Worm (Caenorhabditis elegans) whole organism, L4 larva: ENCODE results near the gene sde-2.

Experiments used
- F37D6.2 ChIP-seq: sonication (generic microtip); optimal IDR thresholded peaks from 2 replicates; lab custom pipeline; 2016; ENCODE audit warnings: mild to moderate bottlenecking, missing genetic modification characterization, missing compliant biosample characterization
- F44E2.7 ChIP-seq: fragments of 200-800 bp; sonication (Bioruptor generic); IDR thresholded peaks from 2 replicates; pipeline ENCODE4 v2.1.2; 2022; ENCODE audit warnings: missing genetic modification characterization, missing compliant biosample characterization
- F49E8.2 ChIP-seq: sonication (generic microtip); optimal IDR thresholded peaks from 2 replicates; lab custom pipeline; 2016; ENCODE audit warnings: missing compliant biosample characterization, mild to moderate bottlenecking, missing genetic modification characterization, borderline replicate concordance
- R02D3.7 ChIP-seq: fragments of 150-350 bp; sonication (generic microtip); optimal IDR thresholded peaks from 3 replicates; lab custom pipeline; 2014; ENCODE audit warnings: missing biosample characterization, missing genetic modification characterization
- Y5F2A.4 ChIP-seq: fragments of 200-800 bp; sonication (Bioruptor generic); optimal IDR thresholded peaks from 2 replicates; lab custom pipeline; 2018; ENCODE audit warnings: mild to moderate bottlenecking, missing genetic modification characterization, missing compliant biosample characterization
- ZK546.5 ChIP-seq, 2 experiments: sonication (generic microtip); optimal IDR thresholded peaks; 2 replicates each; lab custom pipeline; 2017; ENCODE audit warnings: missing biosample characterization in 2 of 2, missing genetic modification characterization in 2 of 2
- aly-2 ChIP-seq: sonication (generic microtip); optimal IDR thresholded peaks from 2 replicates; lab custom pipeline; 2018; ENCODE audit warnings: missing biosample characterization, missing genetic modification characterization
- ama-1 ChIP-seq: fragments of 150-350 bp; optimal IDR thresholded peaks from 2 replicates; lab custom pipeline; 2014; ENCODE audit warnings: inconsistent platforms, mixed read lengths
- arid-1 ChIP-seq: fragments of 200-800 bp; sonication (Bioruptor generic); conservative IDR thresholded peaks from 2 replicates; pipeline ENCODE4 v1.3.6; 2022; ENCODE audit warnings: missing genetic modification reagents, missing genetic modification characterization, missing compliant biosample characterization
- ceh-20 ChIP-seq: fragments of 200-800 bp; sonication (Bioruptor generic); IDR thresholded peaks from 2 replicates; pipeline ENCODE4 v1.3.6; 2022; ENCODE audit warnings: missing genetic modification reagents, missing genetic modification characterization, missing compliant biosample characterization
- ceh-44 ChIP-seq: fragments of 200-800 bp; sonication (Bioruptor generic); IDR thresholded peaks from 2 replicates; pipeline ENCODE4 v1.3.6; 2022; ENCODE audit warnings: missing genetic modification reagents, missing genetic modification characterization, missing compliant biosample characterization
- ceh-62 ChIP-seq: sonication (generic microtip); optimal IDR thresholded peaks from 2 replicates; lab custom pipeline; 2017; ENCODE audit warnings: missing biosample characterization, missing genetic modification characterization
- ces-1 ChIP-seq: fragments of 150-350 bp; sonication (generic microtip); optimal IDR thresholded peaks from 4 replicates; lab custom pipeline; 2014; ENCODE audit warnings: missing biosample characterization, missing genetic modification reagents, missing genetic modification characterization
- daf-12 ChIP-seq: fragments of 150-350 bp; optimal IDR thresholded peaks from 2 replicates; lab custom pipeline; 2014; ENCODE audit warnings: missing biosample characterization, missing genetic modification reagents, missing genetic modification characterization
- daf-16 ChIP-seq, 3 experiments: sonication (generic microtip); optimal IDR thresholded peaks; 2 replicates each; lab custom pipeline; 2016 to 2017; ENCODE audit warnings: missing genetic modification characterization in 3 of 3, missing genetic modification reagents in 3 of 3, mild to moderate bottlenecking in 2 of 3, missing compliant biosample characterization in 2 of 3, missing biosample characterization in 1 of 3, moderate library complexity in 1 of 3
- daf-8 ChIP-seq: fragments of 200-800 bp; sonication (Bioruptor generic); IDR thresholded peaks from 2 replicates; pipeline ENCODE4 v1.3.6; 2022; ENCODE audit warnings: missing genetic modification characterization, missing compliant biosample characterization
- dmd-6 ChIP-seq: fragments of 200-800 bp; sonication (Bioruptor generic); IDR thresholded peaks from 2 replicates; pipeline ENCODE4 v1.3.6; 2022; ENCODE audit warnings: missing genetic modification reagents, missing genetic modification characterization, missing compliant biosample characterization
- dmd-8 ChIP-seq: fragments of 200-800 bp; sonication (Bioruptor generic); IDR thresholded peaks from 2 replicates; pipeline ENCODE4 v1.3.6; 2022; ENCODE audit warnings: missing genetic modification characterization, missing compliant biosample characterization
- duxl-1 ChIP-seq: sonication (generic microtip); optimal IDR thresholded peaks from 2 replicates; lab custom pipeline; 2016; ENCODE audit warnings: mild to moderate bottlenecking, missing genetic modification characterization, moderate library complexity, missing compliant biosample characterization; ENCODE audit not compliant: poor library complexity
- dve-1 ChIP-seq: sonication (generic microtip); optimal IDR thresholded peaks from 2 replicates; lab custom pipeline; 2017; ENCODE audit warnings: antibody characterized with exemption, mild to moderate bottlenecking, missing genetic modification characterization, missing compliant biosample characterization; ENCODE audit not compliant: insufficient read depth
- egl-43 ChIP-seq: fragments of 200-800 bp; sonication (Bioruptor generic); IDR thresholded peaks from 2 replicates; pipeline ENCODE4 v1.3.6; 2022; ENCODE audit warnings: missing genetic modification reagents, missing genetic modification characterization, missing compliant biosample characterization
- fkh-10 ChIP-seq: fragments of 150-350 bp; optimal IDR thresholded peaks from 2 replicates; lab custom pipeline; 2014; ENCODE audit warnings: missing biosample characterization, missing genetic modification reagents, missing genetic modification characterization
- hif-1 ChIP-seq, 2 experiments: sonication (generic microtip); optimal IDR thresholded peaks; 2 replicates each; lab custom pipeline; 2016 to 2017; ENCODE audit warnings: missing compliant biosample characterization in 2 of 2, missing genetic modification characterization in 2 of 2, missing genetic modification reagents in 2 of 2, missing genotype in 2 of 2, mild to moderate bottlenecking in 1 of 2
- hlh-11 ChIP-seq: fragments of 200-800 bp; sonication (Bioruptor generic); optimal IDR thresholded peaks from 2 replicates; lab custom pipeline; 2018; ENCODE audit warnings: mild to moderate bottlenecking, missing genetic modification characterization, missing compliant biosample characterization
- hlh-30 ChIP-seq: sonication (generic microtip); optimal IDR thresholded peaks from 2 replicates; lab custom pipeline; 2017; ENCODE audit warnings: antibody characterized with exemption, mild to moderate bottlenecking, missing genetic modification characterization, missing compliant biosample characterization; ENCODE audit not compliant: insufficient read depth
- lim-7 ChIP-seq: fragments of 200-800 bp; sonication (Bioruptor generic); IDR thresholded peaks from 2 replicates; pipeline ENCODE4 v1.3.6; 2022; ENCODE audit warnings: missing genetic modification characterization, missing compliant biosample characterization
- lsy-2 ChIP-seq, 2 experiments: fragments of 150-350 bp in 1 of 2; sonication (generic microtip) in 1 of 2; optimal IDR thresholded peaks; 2 replicates each; lab custom pipeline; 2014 to 2017; ENCODE audit warnings: missing biosample characterization in 2 of 2, missing genetic modification characterization in 2 of 2
- madf-5 ChIP-seq, 2 experiments: fragments of 200-800 bp; sonication (Bioruptor generic); IDR thresholded peaks; 2 replicates each; pipeline ENCODE4 v1.3.6; 2022; ENCODE audit warnings: missing compliant biosample characterization in 2 of 2, missing genetic modification characterization in 2 of 2
- mdt-29 ChIP-seq: fragments of 200-800 bp; sonication (Bioruptor generic); IDR thresholded peaks from 2 replicates; pipeline ENCODE4 v1.3.6; 2022; ENCODE audit warnings: missing genetic modification reagents, missing genetic modification characterization, missing compliant biosample characterization
- mxl-2 ChIP-seq: fragments of 200-800 bp; sonication (Bioruptor generic); conservative IDR thresholded peaks from 2 replicates; pipeline ENCODE4 v1.3.6; 2022; ENCODE audit warnings: missing genetic modification reagents, missing genetic modification characterization, missing compliant biosample characterization
- mxl-3 ChIP-seq: fragments of 200-800 bp; sonication (Bioruptor generic); optimal IDR thresholded peaks from 2 replicates; lab custom pipeline; 2018; ENCODE audit warnings: mild to moderate bottlenecking, missing genetic modification characterization, missing compliant biosample characterization
- nhr-10 ChIP-seq: fragments of 150-350 bp; optimal IDR thresholded peaks from 2 replicates; lab custom pipeline; 2014; ENCODE audit warnings: missing biosample characterization, missing genetic modification characterization
- nhr-102 ChIP-seq: sonication (generic microtip); optimal IDR thresholded peaks from 2 replicates; lab custom pipeline; 2016; ENCODE audit warnings: mild to moderate bottlenecking, missing genetic modification characterization, moderate library complexity, missing compliant biosample characterization
- nhr-111 ChIP-seq: fragments of 200-800 bp; sonication (Bioruptor generic); optimal IDR thresholded peaks from 2 replicates; lab custom pipeline; 2018; ENCODE audit warnings: mild to moderate bottlenecking, missing genetic modification characterization, missing compliant biosample characterization
- nhr-237 ChIP-seq: sonication (generic microtip); optimal IDR thresholded peaks from 2 replicates; lab custom pipeline; 2017; ENCODE audit warnings: missing biosample characterization, missing genetic modification characterization
- nhr-28 ChIP-seq: fragments of 150-350 bp; optimal IDR thresholded peaks from 2 replicates; lab custom pipeline; 2014; ENCODE audit warnings: missing biosample characterization, missing genetic modification characterization
- pha-4 ChIP-seq, 2 experiments: fragments of 150-350 bp in 1 of 2; fragments of 200-800 bp in 1 of 2; sonication (Bioruptor generic) in 1 of 2; IDR thresholded peaks in 1 of 2; optimal IDR thresholded peaks in 1 of 2; 2 replicates each; pipeline versions ENCODE4 v1.3.6 to Lab custom; 2014 to 2022; ENCODE audit warnings: missing genetic modification characterization in 2 of 2, missing genetic modification reagents in 2 of 2, missing biosample characterization in 1 of 2, missing compliant biosample characterization in 1 of 2
- set-16 ChIP-seq: fragments of 200-800 bp; sonication (Bioruptor generic); IDR thresholded peaks from 2 replicates; pipeline ENCODE4 v1.3.6; 2022; ENCODE audit warnings: missing genetic modification reagents, missing genetic modification characterization, missing compliant biosample characterization
- skn-1 ChIP-seq: fragments of 150-350 bp; optimal IDR thresholded peaks from 2 replicates; lab custom pipeline; 2014; ENCODE audit warnings: missing biosample characterization, missing genetic modification characterization
- snpc-4 ChIP-seq: fragments of 150-350 bp; optimal IDR thresholded peaks from 2 replicates; lab custom pipeline; 2014; ENCODE audit warnings: missing biosample characterization, missing genetic modification characterization
- spr-1 ChIP-seq: sonication (generic microtip); optimal IDR thresholded peaks from 2 replicates; lab custom pipeline; 2016; ENCODE audit warnings: mild to moderate bottlenecking, missing genetic modification characterization, missing compliant biosample characterization
- tra-1 ChIP-seq: fragments of 200-800 bp; sonication (Bioruptor generic); IDR thresholded peaks from 2 replicates; pipeline ENCODE4 v1.3.6; 2022; ENCODE audit warnings: missing genetic modification reagents, missing genetic modification characterization, missing compliant biosample characterization
- unc-130 ChIP-seq: sonication (generic microtip); optimal IDR thresholded peaks from 2 replicates; lab custom pipeline; 2016; ENCODE audit warnings: missing genetic modification reagents, missing genetic modification characterization, missing compliant biosample characterization
- unc-39 ChIP-seq: sonication (generic microtip); optimal IDR thresholded peaks from 2 replicates; lab custom pipeline; 2017; ENCODE audit warnings: missing biosample characterization, missing genetic modification characterization
- vab-7 ChIP-seq: fragments of 200-800 bp; sonication (Bioruptor generic); IDR thresholded peaks from 2 replicates; pipeline ENCODE4 v1.3.6; 2022; ENCODE audit warnings: missing genetic modification reagents, missing genetic modification characterization, missing compliant biosample characterization
- zag-1 ChIP-seq: fragments of 150-350 bp; optimal IDR thresholded peaks from 2 replicates; lab custom pipeline; 2014; ENCODE audit warnings: missing biosample characterization, missing genetic modification characterization
- zfp-3 ChIP-seq: fragments of 200-800 bp; sonication (Bioruptor generic); conservative IDR thresholded peaks from 2 replicates; pipeline ENCODE4 v1.3.6; 2022; ENCODE audit warnings: missing genetic modification reagents, missing genetic modification characterization, missing compliant biosample characterization
- zip-11 ChIP-seq: fragments of 200-800 bp; sonication (Bioruptor generic); IDR thresholded peaks from 2 replicates; pipeline ENCODE4 v1.3.6; 2022; ENCODE audit warnings: missing genetic modification characterization, missing compliant biosample characterization
- ztf-7 ChIP-seq: fragments of 150-350 bp; optimal IDR thresholded peaks from 2 replicates; lab custom pipeline; 2014; ENCODE audit warnings: missing biosample characterization, missing genetic modification characterization

Gene sde-2

ce11 chrV:13658577-13658976 is 31.2 kb downstream of the sde-2 start (continued):
- TF ChIP-seq egl-43 (GFP tag; lab: Robert Waterston, UW) (no peak), mxl-3 (GFP tag; lab: Kevin White, UChicago) (peak; percentile 99)

- TF ChIP-seq F49E8.2 (tag; lab: Kevin White, UChicago) (no peak), hlh-30 (tag; lab: Kevin White, UChicago) (peak; percentile 80), unc-130 (GFP tag; lab: Kevin White, UChicago) (no peak), ceh-44 (no peak), dve-1 (tag; lab: Kevin White, UChicago) (peak; percentile 35), R02D3.7 (tag; lab: Kevin White, UChicago) (no peak), ztf-7 (tag; lab: Kevin White, UChicago) (no peak), skn-1 (no peak), daf-16 (GFP tag; optimal IDR thresholded peaks at IDR 0.05; lab: Kevin White, UChicago) (no peak), daf-16 (tag; optimal IDR thresholded peaks at IDR 0.05; lab: Kevin White, UChicago) (peak; percentile 51), spr-1 (tag; lab: Kevin White, UChicago) (no peak), lsy-2 (tag; optimal IDR thresholded peaks at IDR 0.05; lab: Kevin White, UChicago) (no peak), ces-1 (GFP tag; lab: Kevin White, UChicago) (no peak), hlh-11 (tag; lab: Kevin White, UChicago) (peak; percentile 58), daf-8 (no peak), duxl-1 (tag; lab: Kevin White, UChicago) (no peak), hif-1 (tag; optimal IDR thresholded peaks at IDR 0.05; lab: Kevin White, UChicago) (no peak), lim-7 (GFP tag; lab: Robert Waterston, UW) (no peak), mxl-2 (GFP tag; lab: Robert Waterston, UW) (no peak), ZK546.5 (tag; optimal IDR thresholded peaks at IDR 0.05; lab: Kevin White, UChicago) (no peak), nhr-28 (tag; lab: Kevin White, UChicago) (peak; percentile 70), F37D6.2 (tag; lab: Kevin White, UChicago) (no peak), snpc-4 (tag; lab: Kevin White, UChicago) (no peak), nhr-10 (tag; lab: Kevin White, UChicago) (no peak), set-16 (no peak), ama-1 (lab: Kevin White, UChicago) (no peak), dmd-8 (GFP tag; lab: Robert Waterston, UW) (no peak), nhr-102 (no peak), nhr-237 (tag; lab: Kevin White, UChicago) (no peak), unc-39 (no peak), pha-4 (GFP tag; IDR thresholded peaks at IDR 0.05; lab: Robert Waterston, UW) (no peak), pha-4 (tag; optimal IDR thresholded peaks at IDR 0.05; lab: Kevin White, UChicago) (no peak), zfp-3 (no peak), ceh-20 (GFP tag; lab: Robert Waterston, UW) (no peak), zag-1 (tag; lab: Kevin White, UChicago) (no peak), Y5F2A.4 (GFP tag; lab: Kevin White, UChicago) (no peak), vab-7 (no peak), aly-2 (no peak), daf-12 (tag; lab: Kevin White, UChicago) (no peak), fkh-10 (GFP tag; lab: Kevin White, UChicago) (no peak), zip-11 (no peak), madf-5 (GFP tag; IDR thresholded peaks at IDR 0.05; lab: Robert Waterston, UW) (no peak), mdt-29 (GFP tag; lab: Robert Waterston, UW) (peak; percentile 29; the same call in 1 of the 2 replicates), F44E2.7 (GFP tag; lab: Robert Waterston, UW) (no peak), arid-1 (no peak), dmd-6 (GFP tag; lab: Robert Waterston, UW) (peak; percentile 60), nhr-111 (no peak), tra-1 (GFP tag; lab: Robert Waterston, UW) (no peak), ceh-62 (tag; lab: Kevin White, UChicago) (no peak)
These were observed 31.8 kb downstream of the sde-2 start for ce11 chrV:13659219-13659618.
